Fruit fly (Drosophila melanogaster) whole organism: ENCODE data around the gene CG4186.

Source experiments
- CG8478 ChIP-seq: fragments of >200 bp; optimal IDR thresholded peaks from 2 replicates; lab custom pipeline; 2018; ENCODE audit warnings: inconsistent platforms
- Dll ChIP-seq: fragments of >200 bp; optimal IDR thresholded peaks from 2 replicates; lab custom pipeline; 2017
- EcR ChIP-seq, 2 experiments: fragments of >200 bp; optimal IDR thresholded peaks; 2 replicates each; lab custom pipeline; 2017; ENCODE audit warnings: missing biosample characterization in 2 of 2, missing genetic modification characterization in 2 of 2, missing genetic modification reagents in 2 of 2
- psq ChIP-seq: fragments of >200 bp; optimal IDR thresholded peaks from 2 replicates; lab custom pipeline; 2017
- usp ChIP-seq: fragments of >200 bp; optimal IDR thresholded peaks from 2 replicates; lab custom pipeline; 2017; ENCODE audit warnings: missing biosample characterization, missing genetic modification characterization, mixed read lengths

DNA sequence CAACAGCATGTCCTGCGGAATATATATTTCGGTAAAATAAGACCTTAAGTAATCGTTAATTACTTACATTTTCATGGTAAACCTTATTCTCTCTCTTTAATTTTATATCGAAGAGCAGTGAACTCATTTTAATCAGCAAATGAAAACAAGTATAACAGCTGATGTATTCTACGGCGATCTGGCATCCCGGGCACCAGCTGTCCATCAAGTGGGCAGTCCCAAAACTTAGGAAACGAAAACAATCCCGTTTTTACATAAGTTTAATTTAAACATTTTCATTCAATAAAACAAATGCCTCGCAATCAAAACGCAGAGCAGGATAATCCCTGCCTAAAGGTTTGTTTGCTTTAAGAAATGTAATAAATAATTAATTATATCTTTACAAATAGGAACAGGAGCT lies at the start of gene CG4186, which contains the start of gene CG4074:
- TF ChIP-seq psq (lab: Kevin White, UChicago): no peak
- no peak for TF ChIP-seq usp (GFP tag; lab: Kevin White, UChicago)
- TF ChIP-seq CG8478: no peak
- TF ChIP-seq Dll (lab: Kevin White, UChicago): no peak
- no peak for TF ChIP-seq EcR (GFP tag; optimal IDR thresholded peaks at IDR 0.05; lab: Kevin White, UChicago)
